Fruit fly (Drosophila melanogaster) whole organism, embryonic: ENCODE results near the gene CG4629.

Experiments
- B-H2 ChIP-seq: fragments of 200-800 bp; sonication (Bioruptor generic); optimal IDR thresholded peaks from 2 replicates; lab custom pipeline; 2018; ENCODE audit warnings: missing biosample characterization, mild to moderate bottlenecking, missing genetic modification characterization
- CG11398 ChIP-seq: fragments of 200-800 bp; sonication (Bioruptor generic); optimal IDR thresholded peaks from 2 replicates; lab custom pipeline; 2016; ENCODE audit warnings: missing biosample characterization, missing genetic modification characterization
- CG11456 ChIP-seq: fragments of 200-800 bp; sonication (Bioruptor generic); IDR thresholded peaks from 3 replicates; pipeline ENCODE4 v1.3.6; 2022; ENCODE audit warnings: missing biosample characterization, missing genetic modification characterization
- CG11695 ChIP-seq: fragments of 200-800 bp; sonication (Bioruptor generic); IDR thresholded peaks from 3 replicates; pipeline ENCODE4 v1.3.6; 2022; ENCODE audit warnings: missing biosample characterization, missing genetic modification characterization
- CG12299 ChIP-seq: fragments of 200-800 bp; sonication (Bioruptor generic); optimal IDR thresholded peaks from 2 replicates; lab custom pipeline; 2018; ENCODE audit warnings: missing biosample characterization, mild to moderate bottlenecking, missing genetic modification characterization
- CG13424 ChIP-seq: fragments of 200-800 bp; sonication (Bioruptor generic); optimal IDR thresholded peaks from 2 replicates; lab custom pipeline; 2019; ENCODE audit warnings: missing biosample characterization, mild to moderate bottlenecking, missing genetic modification characterization, moderate library complexity
- CG15696 ChIP-seq: fragments of 200-800 bp; sonication (Bioruptor generic); optimal IDR thresholded peaks from 2 replicates; lab custom pipeline; 2019; ENCODE audit warnings: missing biosample characterization, mild to moderate bottlenecking, missing genetic modification characterization, moderate library complexity
- CG1603 ChIP-seq: fragments of 200-800 bp; sonication (Bioruptor generic); optimal IDR thresholded peaks from 2 replicates; lab custom pipeline; 2019; ENCODE audit warnings: missing biosample characterization, mild to moderate bottlenecking, missing genetic modification characterization, moderate library complexity
- CG16863 ChIP-seq: fragments of 200-800 bp; sonication (Bioruptor generic); optimal IDR thresholded peaks from 3 replicates; lab custom pipeline; 2016; ENCODE audit warnings: missing biosample characterization, missing genetic modification characterization
- CG3407 ChIP-seq: fragments of 200-800 bp; sonication (Bioruptor generic); optimal IDR thresholded peaks from 2 replicates; lab custom pipeline; 2018; ENCODE audit warnings: missing biosample characterization, mild to moderate bottlenecking, missing genetic modification characterization
- CG3838 ChIP-seq: fragments of 200-800 bp; sonication (Bioruptor generic); optimal IDR thresholded peaks from 3 replicates; lab custom pipeline; 2016; ENCODE audit warnings: missing biosample characterization, missing genetic modification characterization
- CG4360 ChIP-seq: fragments of 200-800 bp; sonication (Bioruptor generic); IDR thresholded peaks from 2 replicates; pipeline ENCODE4 v1.3.6; 2022; ENCODE audit warnings: missing biosample characterization, missing genetic modification characterization
- CG4854 ChIP-seq: fragments of 200-800 bp; sonication (Bioruptor generic); optimal IDR thresholded peaks from 2 replicates; lab custom pipeline; 2016; ENCODE audit warnings: missing biosample characterization, missing genetic modification characterization, inconsistent platforms
- CG6175 ChIP-seq: fragments of 200-800 bp; sonication (Bioruptor generic); IDR thresholded peaks from 3 replicates; pipeline ENCODE4 v1.3.6; 2022; ENCODE audit warnings: missing biosample characterization, missing genetic modification characterization
- CG6854 ChIP-seq: fragments of 200-800 bp; sonication (Bioruptor generic); optimal IDR thresholded peaks from 3 replicates; lab custom pipeline; 2017; ENCODE audit warnings: missing biosample characterization, mild to moderate bottlenecking, missing genetic modification characterization
- CG7786 ChIP-seq: fragments of 200-800 bp; sonication (Bioruptor generic); optimal IDR thresholded peaks from 2 replicates; lab custom pipeline; 2016; ENCODE audit warnings: missing biosample characterization, missing genetic modification characterization
- CG7963 ChIP-seq: fragments of 200-800 bp; sonication (Bioruptor generic); IDR thresholded peaks from 3 replicates; pipeline ENCODE4 v1.3.6; 2022; ENCODE audit warnings: missing biosample characterization, missing genetic modification characterization; ENCODE audit not compliant: partially characterized antibody
- CG9437 ChIP-seq: fragments of 200-800 bp; sonication (Bioruptor generic); optimal IDR thresholded peaks from 2 replicates; lab custom pipeline; 2018; ENCODE audit warnings: missing biosample characterization, mild to moderate bottlenecking, missing genetic modification characterization
- CG9727 ChIP-seq: fragments of 200-800 bp; sonication (Bioruptor generic); optimal IDR thresholded peaks from 3 replicates; lab custom pipeline; 2017; ENCODE audit warnings: missing biosample characterization, mild to moderate bottlenecking, missing genetic modification characterization
- D19A ChIP-seq: fragments of 200-800 bp; optimal IDR thresholded peaks from 3 replicates; lab custom pipeline; 2019; ENCODE audit warnings: missing biosample characterization, mild to moderate bottlenecking, missing genetic modification characterization, moderate library complexity
- Dad ChIP-seq: fragments of 200-800 bp; sonication (Bioruptor generic); optimal IDR thresholded peaks from 3 replicates; lab custom pipeline; 2016; ENCODE audit warnings: missing biosample characterization, missing genetic modification characterization
- Doc3 ChIP-seq: fragments of 200-800 bp; sonication (Bioruptor generic); IDR thresholded peaks from 3 replicates; pipeline ENCODE4 v1.3.6; 2022; ENCODE audit warnings: missing biosample characterization, missing genetic modification characterization; ENCODE audit not compliant: partially characterized antibody
- E2f1 ChIP-seq: fragments of 200-800 bp; sonication (Bioruptor generic); IDR thresholded peaks from 2 replicates; pipeline ENCODE4 v1.3.6; 2022; ENCODE audit warnings: missing biosample characterization, missing genetic modification characterization
- E2f2 ChIP-seq: fragments of 200-800 bp; sonication (Bioruptor generic); IDR thresholded peaks from 2 replicates; pipeline ENCODE4 v1.3.6; 2022; ENCODE audit warnings: missing biosample characterization, missing genetic modification characterization
- Ets97D ChIP-seq: fragments of 200-800 bp; sonication (Bioruptor generic); optimal IDR thresholded peaks from 3 replicates; lab custom pipeline; 2016; ENCODE audit warnings: missing biosample characterization, missing genetic modification characterization
- HmgZ ChIP-seq: fragments of 200-800 bp; sonication (Bioruptor generic); optimal IDR thresholded peaks from 2 replicates; lab custom pipeline; 2018; ENCODE audit warnings: missing biosample characterization, mild to moderate bottlenecking, missing genetic modification characterization
- NFAT ChIP-seq: fragments of 200-800 bp; sonication (Bioruptor generic); IDR thresholded peaks from 2 replicates; pipeline ENCODE4 v1.3.6; 2022; ENCODE audit warnings: missing biosample characterization, missing genetic modification characterization
- Side ChIP-seq: fragments of 200-800 bp; sonication (Bioruptor generic); optimal IDR thresholded peaks from 2 replicates; lab custom pipeline; 2016; ENCODE audit warnings: missing biosample characterization, missing genetic modification characterization
- ara ChIP-seq: fragments of 200-800 bp; sonication (Bioruptor generic); IDR thresholded peaks from 2 replicates; pipeline ENCODE4 v1.3.6; 2022; ENCODE audit warnings: missing biosample characterization, missing genetic modification characterization
- ato ChIP-seq: fragments of 200-800 bp; sonication (Bioruptor generic); IDR thresholded peaks from 2 replicates; pipeline ENCODE4 v1.3.6; 2022; ENCODE audit warnings: missing biosample characterization, missing genetic modification characterization; ENCODE audit not compliant: partially characterized antibody
- bsh ChIP-seq, 2 experiments: fragments of 200-800 bp; sonication (Bioruptor generic); optimal IDR thresholded peaks; 2 replicates each; lab custom pipeline; 2017 to 2018; ENCODE audit warnings: mild to moderate bottlenecking in 2 of 2, missing biosample characterization in 2 of 2, missing genetic modification characterization in 2 of 2, moderate library complexity in 1 of 2
- eve ChIP-seq, 2 experiments: fragments of >200 bp; optimal IDR thresholded peaks; 2 replicates each; lab custom pipeline; 2017; ENCODE audit warnings: missing biosample characterization in 2 of 2, missing genetic modification characterization in 2 of 2
- ewg ChIP-seq: fragments of 200-800 bp; sonication (Bioruptor generic); optimal IDR thresholded peaks from 3 replicates; lab custom pipeline; 2017; ENCODE audit warnings: mild to moderate bottlenecking, missing biosample characterization, missing genetic modification reagents, missing genetic modification characterization
- eyg ChIP-seq: fragments of 200-800 bp; sonication (Bioruptor generic); optimal IDR thresholded peaks from 3 replicates; lab custom pipeline; 2016; ENCODE audit warnings: missing biosample characterization, missing genetic modification characterization
- gfzf ChIP-seq: fragments of 200-800 bp; sonication (Bioruptor generic); optimal IDR thresholded peaks from 2 replicates; lab custom pipeline; 2016; ENCODE audit warnings: missing biosample characterization, mild to moderate bottlenecking, missing genetic modification characterization, moderate library complexity
- hbn ChIP-seq: fragments of 200-800 bp; sonication (Bioruptor generic); IDR thresholded peaks from 2 replicates; pipeline ENCODE4 v1.3.6; 2022; ENCODE audit warnings: missing biosample characterization, missing genetic modification characterization; ENCODE audit not compliant: partially characterized antibody
- ken ChIP-seq: fragments of 200-800 bp; sonication (Bioruptor generic); IDR thresholded peaks from 3 replicates; pipeline ENCODE4 v1.3.6; 2022; ENCODE audit warnings: missing biosample characterization, missing genetic modification characterization
- knrl ChIP-seq: fragments of 200-800 bp; sonication (Bioruptor generic); IDR thresholded peaks from 3 replicates; pipeline ENCODE4 v1.3.6; 2022; ENCODE audit warnings: missing biosample characterization, missing genetic modification characterization; ENCODE audit not compliant: partially characterized antibody
- lov ChIP-seq, 2 experiments: fragments of 200-800 bp in 1 of 2; fragments of >200 bp in 1 of 2; sonication (Bioruptor generic) in 1 of 2; IDR thresholded peaks in 1 of 2; optimal IDR thresholded peaks in 1 of 2; 2 replicates in 1 of 2; 3 replicates in 1 of 2; pipeline versions ENCODE4 v1.3.6 to Lab custom; 2017 to 2022; ENCODE audit warnings: missing biosample characterization in 1 of 2, missing genetic modification characterization in 1 of 2
- pros ChIP-seq: fragments of 200-800 bp; sonication (Bioruptor generic); optimal IDR thresholded peaks from 3 replicates; lab custom pipeline; 2019; ENCODE audit warnings: missing biosample characterization, mild to moderate bottlenecking, missing genetic modification characterization, moderate library complexity
- ro ChIP-seq: fragments of 200-800 bp; sonication (Bioruptor generic); IDR thresholded peaks from 2 replicates; pipeline ENCODE4 v1.3.6; 2022; ENCODE audit warnings: missing biosample characterization, missing genetic modification characterization
- seq ChIP-seq: fragments of 200-800 bp; sonication (Bioruptor generic); IDR thresholded peaks from 2 replicates; pipeline ENCODE4 v1.3.6; 2022; ENCODE audit warnings: missing biosample characterization, missing genetic modification characterization
- slbo ChIP-seq: fragments of 200-800 bp; sonication (Bioruptor generic); IDR thresholded peaks from 2 replicates; pipeline ENCODE4 v1.3.6; 2022; ENCODE audit warnings: missing biosample characterization, missing genetic modification characterization
- slp2 ChIP-seq: fragments of 200-800 bp; sonication (Bioruptor generic); optimal IDR thresholded peaks from 2 replicates; lab custom pipeline; 2016; ENCODE audit warnings: missing biosample characterization, missing genetic modification characterization
- so ChIP-seq: fragments of 200-800 bp; sonication (Bioruptor generic); IDR thresholded peaks from 3 replicates; pipeline ENCODE4 v1.3.6; 2022; ENCODE audit warnings: missing biosample characterization, missing genetic modification characterization
- sob ChIP-seq: fragments of 200-800 bp; sonication (Bioruptor generic); IDR thresholded peaks from 2 replicates; pipeline ENCODE4 v1.3.6; 2022; ENCODE audit warnings: missing biosample characterization, missing genetic modification characterization
- stwl ChIP-seq: fragments of 200-800 bp; sonication (Bioruptor generic); optimal IDR thresholded peaks from 3 replicates; lab custom pipeline; 2018; ENCODE audit warnings: missing biosample characterization, mild to moderate bottlenecking, missing genetic modification characterization, moderate library complexity

The CG4629 gene

dm6 chr2L:1128932-1129887, 26.9 kb upstream of the CG4629 start, which contains the start of the genes Pino and TBC1D23 (continued):
- no peak for TF ChIP-seq CG11398 (GFP tag; lab: Kevin White, UChicago)
- TF ChIP-seq CG3407 (GFP tag; lab: Kevin White, UChicago): peak; percentile 2
- TF ChIP-seq CG15696: peak; percentile 75
- no peak for TF ChIP-seq CG4360 (GFP tag; lab: Robert Waterston, UW)
- peak; percentile 66 for TF ChIP-seq CG9727
- TF ChIP-seq D19A (tag; lab: Kevin White, UChicago): peak; percentile 56
- TF ChIP-seq CG9437 (GFP tag; lab: Kevin White, UChicago): peak; percentile 100
- no peak for TF ChIP-seq CG3838 (GFP tag; lab: Kevin White, UChicago)
- TF ChIP-seq eyg: no peak
- TF ChIP-seq CG4854: no peak
- TF ChIP-seq ken (GFP tag; lab: Robert Waterston, UW): peak; percentile 72; the same call in 1 of the 3 replicates
- peak; percentile 64 for TF ChIP-seq Doc3
- no peak for TF ChIP-seq Side (GFP tag; lab: Kevin White, UChicago)
- TF ChIP-seq slp2 (GFP tag; lab: Kevin White, UChicago): peak; percentile 15
- no peak for TF ChIP-seq CG6175 (GFP tag; lab: Robert Waterston, UW)
- TF ChIP-seq hbn: peak; percentile 48
- TF ChIP-seq CG13424 (tag; lab: Kevin White, UChicago): peak; percentile 84
- peak; percentile 70 for TF ChIP-seq NFAT (GFP tag; lab: Robert Waterston, UW)
- TF ChIP-seq CG11695: peak; percentile 69
- TF ChIP-seq CG11456 (GFP tag; lab: Robert Waterston, UW): peak; percentile 75; the same call in 2 of the 3 replicates
- TF ChIP-seq HmgZ (tag; lab: Kevin White, UChicago): peak; percentile 20
- TF ChIP-seq CG7963: 0 out of 3 replicates have a peak, but pooled peaks have one; percentile 11
- peak; percentile 6 for TF ChIP-seq CG1603 (tag; lab: Kevin White, UChicago)
- TF ChIP-seq ewg (GFP tag; lab: Kevin White, UChicago): peak; percentile 32
- peak; percentile 69; the same call in 1 of the 3 replicates for TF ChIP-seq so (GFP tag; lab: Robert Waterston, UW)
- no peak for TF ChIP-seq eve (GFP tag; optimal IDR thresholded peaks at IDR 0.05; lab: Kevin White, UChicago)
- no peak for TF ChIP-seq gfzf
- peak; percentile 33 for TF ChIP-seq stwl (tag; lab: Kevin White, UChicago)
- peak; percentile 49 for TF ChIP-seq CG12299 (tag; lab: Kevin White, UChicago)
- TF ChIP-seq E2f1 (GFP tag; lab: Robert Waterston, UW): peak; percentile 66
- peak; percentile 84 for TF ChIP-seq knrl (GFP tag; lab: Robert Waterston, UW)
- no peak for TF ChIP-seq seq (GFP tag; lab: Robert Waterston, UW)
- no peak for TF ChIP-seq CG16863 (GFP tag; lab: Kevin White, UChicago)
- TF ChIP-seq CG6854: no peak
- TF ChIP-seq Ets97D (GFP tag; lab: Kevin White, UChicago): peak; percentile 22
- TF ChIP-seq lov (optimal IDR thresholded peaks at IDR 0.05; lab: Kevin White, UChicago): no peak
- 0 out of 3 replicates have a peak, but pooled peaks have one; percentile 23 for TF ChIP-seq lov (GFP tag; IDR thresholded peaks at IDR 0.05; lab: Robert Waterston, UW)
- peak; percentile 35 for TF ChIP-seq ro (GFP tag; lab: Robert Waterston, UW)
- TF ChIP-seq E2f2 (GFP tag; lab: Robert Waterston, UW): peak; percentile 34; the same call in 1 of the 2 replicates
- TF ChIP-seq Dad (GFP tag; lab: Kevin White, UChicago): no peak
- TF ChIP-seq bsh (GFP tag; optimal IDR thresholded peaks at IDR 0.05; lab: Kevin White, UChicago): peak in 1 of 2 experiments; percentile 65
- no peak for TF ChIP-seq pros
- peak; percentile 86 for TF ChIP-seq slbo (GFP tag; lab: Robert Waterston, UW)
- peak; percentile 71 for TF ChIP-seq sob (GFP tag; lab: Robert Waterston, UW)
- peak; percentile 24 for TF ChIP-seq CG7786 (GFP tag; lab: Kevin White, UChicago)
- peak; percentile 57 for TF ChIP-seq B-H2 (GFP tag; lab: Kevin White, UChicago)
- peak; percentile 63 for TF ChIP-seq ara (GFP tag; lab: Robert Waterston, UW)
- TF ChIP-seq ato (GFP tag; lab: Robert Waterston, UW): no peak
